Fruit fly (Drosophila melanogaster): ENCODE measurements around the gene Gr93c.

Gene Gr93c

dm6 chr3R:21822562-21822933 is 22.5 kb downstream of the Gr93c start, which contains the start of gene CASK (continued):
- TF ChIP-seq CG4820 (GFP tag; optimal IDR thresholded peaks at IDR 0.05) (no peak), CG3847 (GFP tag; IDR thresholded peaks at IDR 0.05) (0 out of 2 replicates have a peak, but pooled peaks have one; percentile 11), jing (GFP tag; optimal IDR thresholded peaks at IDR 0.05) (no peak), da (GFP tag; optimal IDR thresholded peaks at IDR 0.05) (no peak), Dp (GFP tag; optimal IDR thresholded peaks at IDR 0.05) (peak; percentile 87), CG10959 (GFP tag; IDR thresholded peaks at IDR 0.05) (no peak), CG8944 (GFP tag; optimal IDR thresholded peaks at IDR 0.05) (no peak), HLH4C (GFP tag; IDR thresholded peaks at IDR 0.05; ENCODE audit: partially characterized antibody) (no peak), CG6689 (GFP tag; IDR thresholded peaks at IDR 0.05) (no peak), CG43689 (GFP tag; IDR thresholded peaks at IDR 0.05) (no peak), Adf1 (GFP tag; IDR thresholded peaks at IDR 0.05) (no peak), inv (GFP tag; IDR thresholded peaks at IDR 0.05; ENCODE audit: partially characterized antibody) (peak; percentile 59; the same call in 1 of the 2 replicates), gcm (GFP tag; optimal IDR thresholded peaks at IDR 0.05) (no peak), CG11560 (tag; IDR thresholded peaks at IDR 0.05) (no peak), Ssrp (tag; optimal IDR thresholded peaks at IDR 0.05) (no peak), so (GFP tag; IDR thresholded peaks at IDR 0.05) (no peak), CG17568 (GFP tag; optimal IDR thresholded peaks at IDR 0.05) (no peak), CG8388 (GFP tag; optimal IDR thresholded peaks at IDR 0.05) (no peak), stwl (tag; optimal IDR thresholded peaks at IDR 0.05) (peak; percentile 52), Fer2 (tag; optimal IDR thresholded peaks at IDR 0.05) (no peak), Neu2 (GFP tag; optimal IDR thresholded peaks at IDR 0.05; ENCODE audit: borderline replicate concordance) (no peak), Meics (GFP tag; optimal IDR thresholded peaks at IDR 0.05) (no peak), CG17829 (tag; optimal IDR thresholded peaks at IDR 0.05) (no peak), zfh2 (GFP tag; optimal IDR thresholded peaks at IDR 0.05) (peak; percentile 21), CG7928 (GFP tag; optimal IDR thresholded peaks at IDR 0.05) (peak; percentile 94), Taf1 (GFP tag; IDR thresholded peaks at IDR 0.05) (no peak), schlank (tag; optimal IDR thresholded peaks at IDR 0.05) (no peak), CG17186 (GFP tag; optimal IDR thresholded peaks at IDR 0.05) (no peak), gsb (GFP tag; IDR thresholded peaks at IDR 0.05) (no peak), oc (tag; optimal IDR thresholded peaks at IDR 0.05) (no peak), CG31365 (tag; optimal IDR thresholded peaks at IDR 0.05) (no peak), pnt (GFP tag; optimal IDR thresholded peaks at IDR 0.05) (no peak), z (GFP tag; IDR thresholded peaks at IDR 0.05) (no peak), fd64A (GFP tag; optimal IDR thresholded peaks at IDR 0.05) (no peak), CG4404 (GFP tag; IDR thresholded peaks at IDR 0.05) (no peak), CG3726 (GFP tag; IDR thresholded peaks at IDR 0.05) (no peak), Hsf (GFP tag; optimal IDR thresholded peaks at IDR 0.05) (no peak), Lpt (GFP tag; optimal IDR thresholded peaks at IDR 0.05) (no peak), GATAe (GFP tag; conservative IDR thresholded peaks at IDR 0.05) (no peak), CG6791 (GFP tag; IDR thresholded peaks at IDR 0.05; ENCODE audit: partially characterized antibody) (no peak), dmrt11E (tag; optimal IDR thresholded peaks at IDR 0.05) (no peak), E2f1 (GFP tag; IDR thresholded peaks at IDR 0.05) (no peak), CG30431 (GFP tag; optimal IDR thresholded peaks at IDR 0.05) (no peak), emc (GFP tag; optimal IDR thresholded peaks at IDR 0.05) (no peak), cad (GFP tag; optimal IDR thresholded peaks at IDR 0.05) (no peak), sob (GFP tag; IDR thresholded peaks at IDR 0.05) (no peak), CG15601 (tag; optimal IDR thresholded peaks at IDR 0.05) (peak; percentile 11), nerfin-1 (tag; optimal IDR thresholded peaks at IDR 0.05) (no peak), tio (GFP tag; optimal IDR thresholded peaks at IDR 0.05) (no peak), CG10366 (GFP tag; IDR thresholded peaks at IDR 0.05) (no peak), Hmx (GFP tag; optimal IDR thresholded peaks at IDR 0.05) (no peak), aop (GFP tag; IDR thresholded peaks at IDR 0.05) (no peak), ase (GFP tag; IDR thresholded peaks at IDR 0.05) (no peak)

Measured in whole organism, embryonic.